Fruit fly (Drosophila melanogaster) whole organism, larva: ENCODE measurements around the gene rogdi.

ENCODE experiments used
- noc ChIP-seq: fragments of 200-800 bp; sonication (Bioruptor generic); optimal IDR thresholded peaks from 3 replicates; lab custom pipeline; 2019; ENCODE audit warnings: missing biosample characterization, mild to moderate bottlenecking, missing genetic modification characterization, moderate library complexity

Gene rogdi

dm6 chr3L:17011351-17012016 lies 37.8 kb upstream of the rogdi start:
- no peak for TF ChIP-seq noc

dm6 chr3L:17012017-17012719 lies 37.1 kb upstream of the rogdi start, which contains the start of gene CG3764:
TSS of gene CG3764 (minus strand) at chr3L:17012565.
- TF ChIP-seq noc = peak; percentile 60

DNA sequence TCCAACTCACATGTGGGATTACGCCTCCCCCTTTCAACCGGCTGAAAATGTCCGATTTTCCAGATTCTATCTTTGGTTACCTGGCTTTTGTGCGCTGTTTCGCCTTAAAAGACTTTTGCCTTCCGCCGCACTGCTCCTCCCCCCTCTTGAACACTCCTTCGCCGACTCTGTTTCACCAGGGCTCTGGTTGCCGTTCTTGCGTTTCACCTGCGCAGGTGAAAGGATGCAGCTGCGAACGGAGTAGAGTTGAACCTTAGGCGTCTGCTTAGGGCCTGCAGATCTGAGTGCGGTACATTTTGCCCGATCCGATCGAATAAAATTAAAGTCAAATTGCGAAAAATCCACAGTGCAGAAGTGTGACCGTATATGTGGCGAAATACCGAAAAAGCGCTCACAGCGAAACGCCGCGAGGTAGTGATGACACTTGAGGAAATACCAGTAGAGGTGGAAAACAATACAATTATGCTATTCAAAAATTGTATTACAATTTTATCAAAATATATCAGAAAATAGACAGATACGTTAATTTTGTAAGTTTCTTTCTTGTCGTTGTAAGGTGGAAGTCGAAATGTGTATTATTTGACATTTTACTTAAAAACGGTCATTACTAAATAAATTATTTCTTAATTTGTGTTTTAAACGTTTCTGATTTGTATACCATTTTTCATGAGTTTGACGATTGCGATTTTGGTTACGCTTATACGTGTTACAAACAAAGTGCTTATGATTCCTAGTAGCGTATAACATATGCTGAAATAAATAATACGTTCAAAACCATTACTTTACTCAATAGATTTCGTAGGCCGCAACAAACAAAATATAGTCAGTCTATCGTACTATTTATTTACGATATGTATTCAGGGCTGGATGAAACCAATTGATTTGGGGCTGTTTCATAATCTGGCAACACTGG lies 33.4 kb upstream of the rogdi start, which contains the start of the genes CG6664 and CG7728:
CG6664 (minus strand) TSS at position 518 of the 913 bp plus-strand sequence.
CG7728 (plus strand) TSS at position 874 of the 913 bp plus-strand sequence.
- TF ChIP-seq noc = no peak

dm6 chr3L:17016576-17016917 lies 32.8 kb upstream of the rogdi start:
- no peak for TF ChIP-seq noc

- no peak for TF ChIP-seq noc
These were observed 26.6 kb upstream of the rogdi start, which contains the start of gene CG6652 for dm6 chr3L:17022756-17023155. TSS of gene CG6652 (minus strand) at chr3L:17022856.

dm6 chr3L:17023641-17024040 lies 25.7 kb upstream of the rogdi start, which contains the start of gene a10:
TSS of gene a10 (minus strand) at chr3L:17023741.
- TF ChIP-seq noc = no peak

DNA sequence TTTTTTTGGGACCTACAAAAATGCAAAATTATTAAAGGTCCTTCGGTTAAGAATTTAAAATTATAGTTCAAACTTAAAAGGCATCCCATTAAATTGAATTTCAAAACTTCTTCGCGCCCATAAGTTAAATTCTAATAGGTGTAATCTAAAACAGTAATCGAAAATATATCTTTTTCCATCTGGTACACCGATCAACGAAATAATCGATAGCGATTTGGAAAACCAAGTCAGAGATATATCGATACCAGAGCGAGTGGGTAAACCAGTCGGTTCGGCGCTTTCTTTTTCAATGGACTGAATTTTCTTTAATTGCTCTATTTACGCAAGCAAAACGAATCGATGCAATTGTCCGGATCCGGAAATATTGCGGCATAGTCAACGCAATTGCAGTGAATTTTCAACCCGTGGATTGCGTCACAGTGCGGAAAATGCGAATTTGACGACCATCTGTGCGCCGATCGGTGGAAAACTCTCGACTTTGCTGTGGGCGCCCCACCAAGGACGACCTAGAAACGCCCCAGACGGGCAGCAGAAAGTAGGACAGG lies 25.1 kb upstream of the rogdi start, which contains the start of gene Fit2:
Fit2 (plus strand) TSS at position 234 of the 545 bp plus-strand sequence.
- no peak for TF ChIP-seq noc

- TF ChIP-seq noc = no peak
These were observed 22.0 kb upstream of the rogdi start, which contains the start of gene CG7730 for dm6 chr3L:17027310-17027709. TSS of gene CG7730 (plus strand) at chr3L:17027515.

DNA sequence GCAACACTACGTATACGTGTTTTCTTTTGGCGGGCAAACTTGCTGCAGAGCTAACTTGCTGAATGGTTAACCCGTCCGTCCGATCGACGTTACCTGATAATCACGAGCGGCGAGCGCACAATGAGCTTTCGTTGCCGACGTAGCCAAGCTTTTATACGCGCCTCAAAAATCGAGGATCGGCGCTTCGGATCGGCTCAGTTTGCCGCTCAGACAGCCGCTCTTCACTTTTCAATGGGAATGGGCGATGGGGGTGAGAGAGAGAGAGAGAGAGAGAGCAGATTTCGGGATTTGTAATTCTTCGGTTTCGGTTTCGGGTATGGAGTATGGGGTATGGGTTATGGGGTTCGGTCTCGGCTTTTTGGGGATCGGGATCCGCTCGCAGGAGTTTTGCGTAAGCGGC lies 17.3 kb upstream of the rogdi start, which contains the start of gene Ilp8:
Ilp8 (minus strand) TSS at position 110 of the 400 bp plus-strand sequence.
- no peak for TF ChIP-seq noc

dm6 chr3L:17033309-17033708 lies 16.0 kb upstream of the rogdi start:
- no peak for TF ChIP-seq noc

DNA sequence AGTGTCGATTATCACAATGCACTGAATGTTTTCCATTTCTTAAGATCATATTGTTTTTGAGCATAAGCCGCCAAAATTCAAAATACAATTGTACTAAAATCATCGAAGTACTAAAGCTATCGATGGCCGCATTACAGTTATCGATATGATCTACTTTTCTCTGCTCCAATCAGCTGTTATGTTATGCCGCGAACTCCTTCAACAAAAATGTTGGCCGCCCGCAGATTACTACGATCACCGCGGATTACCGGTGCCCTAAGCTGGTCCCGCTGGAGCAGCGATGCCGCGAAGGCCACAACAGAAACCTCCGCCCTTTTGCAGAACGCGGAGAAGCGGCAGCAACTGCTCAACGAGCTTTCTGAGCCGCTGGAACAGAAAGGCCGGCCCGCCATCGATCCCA lies 13.8 kb upstream of the rogdi start, which contains the start of gene beg:
beg (plus strand) TSS at position 177 of the 400 bp plus-strand sequence.
- no peak for TF ChIP-seq noc

DNA sequence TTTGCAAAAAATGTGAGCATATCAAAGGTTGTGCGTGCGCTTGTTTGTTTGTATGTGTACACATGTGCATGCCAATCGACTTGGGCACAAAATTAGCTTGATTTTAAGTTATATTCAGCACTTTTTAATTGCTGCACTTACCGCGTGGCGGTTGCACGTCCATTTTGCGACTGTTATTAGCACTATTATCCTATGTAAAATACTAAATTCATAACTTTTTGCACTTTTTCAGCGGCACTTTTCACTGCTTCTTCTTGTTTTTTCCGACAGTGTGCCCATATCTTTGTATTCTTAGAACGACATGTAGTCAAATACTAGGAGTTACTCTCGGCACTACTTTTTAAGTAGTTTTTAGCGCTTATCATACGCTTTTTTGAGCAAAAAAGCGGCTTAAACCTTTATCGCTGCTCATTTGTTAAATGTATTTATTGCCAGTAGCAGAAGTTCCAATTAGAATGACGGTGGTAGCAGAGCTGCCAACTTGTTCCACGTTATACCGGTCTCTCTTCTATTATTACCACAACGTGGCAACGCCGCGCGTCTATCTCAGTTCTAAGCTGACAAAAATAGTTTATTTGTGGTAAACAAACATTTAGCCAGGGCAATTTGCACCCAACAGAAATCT lies 6.9 kb upstream of the rogdi start, which contains the start of the genes scaf6 and Papst2:
scaf6 (minus strand) TSS at position 278 of the 625 bp plus-strand sequence.
Papst2 (plus strand) TSS at position 501 of the 625 bp plus-strand sequence.
- TF ChIP-seq noc = no peak

- no peak for TF ChIP-seq noc
These were observed 4.5 kb upstream of the rogdi start, which contains the start of gene Pop5 for dm6 chr3L:17044799-17045198. TSS of gene Pop5 (minus strand) at chr3L:17045038.

DNA sequence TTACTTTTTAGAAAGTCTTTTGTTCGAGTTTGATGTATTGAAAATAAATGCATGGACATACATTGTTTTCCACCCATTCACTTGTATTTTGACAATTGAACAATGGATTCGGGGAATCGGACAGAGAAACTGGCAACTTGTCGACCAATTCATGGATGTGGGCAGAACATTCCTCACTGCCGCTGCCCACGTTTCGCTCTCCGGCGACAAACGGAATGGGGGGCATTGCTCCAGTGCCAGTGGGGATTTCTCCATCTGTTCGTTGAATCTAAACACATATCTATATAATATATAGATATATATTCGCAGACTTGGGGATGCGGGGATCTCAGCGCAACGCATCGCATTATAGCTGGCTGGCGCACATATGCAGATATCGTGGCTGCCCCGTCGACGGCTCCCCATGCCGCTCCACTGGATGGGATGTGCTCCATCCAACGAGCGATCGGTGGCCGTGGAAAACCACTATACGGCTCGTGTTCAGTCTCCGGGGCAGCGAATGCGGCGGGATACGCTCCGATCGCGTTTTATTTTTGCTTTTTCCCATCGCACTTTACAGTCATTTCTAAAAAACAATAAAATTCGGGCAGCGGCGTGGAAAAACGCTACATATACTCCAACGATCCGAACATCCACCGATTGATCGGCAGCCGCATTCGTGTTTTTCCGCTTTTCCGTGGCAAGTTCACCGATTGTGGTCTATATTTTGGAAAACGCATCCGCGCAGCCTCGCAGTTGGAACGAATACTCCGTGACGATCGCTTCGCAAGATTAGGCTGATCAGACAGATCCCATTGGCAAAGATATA lies 3.7 kb upstream of the rogdi start, which contains the start of gene TpnC73F:
TpnC73F (plus strand) TSS at position 633 of the 808 bp plus-strand sequence.
- no peak for TF ChIP-seq noc
